Worm (Caenorhabditis elegans) whole organism, L4/young adult: Measurements from ENCODE around the gene C03B1.13.

ENCODE experiments used
- W03F9.2 ChIP-seq: fragments of 150-350 bp; optimal IDR thresholded peaks from 2 replicates; lab custom pipeline; 2014; ENCODE audit warnings: missing biosample characterization, missing genetic modification characterization
- dao-5 ChIP-seq: sonication (generic microtip); optimal IDR thresholded peaks from 2 replicates; lab custom pipeline; 2016; ENCODE audit warnings: missing genotype, missing genetic modification characterization, moderate library complexity, missing compliant biosample characterization
- him-1 ChIP-seq: sonication (generic microtip); optimal IDR thresholded peaks from 2 replicates; lab custom pipeline; 2016; ENCODE audit warnings: missing genotype, missing genetic modification reagents, missing genetic modification characterization, missing compliant biosample characterization

ce11 chrX:6292143-6292542, 45.7 kb downstream of the C03B1.13 start:
- TF ChIP-seq him-1 (tag; lab: Kevin White, UChicago) (peak; percentile 51), dao-5 (tag; lab: Kevin White, UChicago) (peak; percentile 59), W03F9.2 (tag; lab: Kevin White, UChicago) (peak; percentile 45)
